Fruit fly (Drosophila melanogaster) ovary, adult (tissue): ENCODE data around the gene CG15534.

ENCODE experiments used
- CG17801 ChIP-seq: fragments of 200-800 bp; optimal IDR thresholded peaks from 2 replicates; lab custom pipeline; 2019; ENCODE audit warnings: missing biosample characterization, mild to moderate bottlenecking, missing genetic modification characterization, moderate library complexity; ENCODE audit not compliant: partially characterized antibody

The CG15534 gene

DNA sequence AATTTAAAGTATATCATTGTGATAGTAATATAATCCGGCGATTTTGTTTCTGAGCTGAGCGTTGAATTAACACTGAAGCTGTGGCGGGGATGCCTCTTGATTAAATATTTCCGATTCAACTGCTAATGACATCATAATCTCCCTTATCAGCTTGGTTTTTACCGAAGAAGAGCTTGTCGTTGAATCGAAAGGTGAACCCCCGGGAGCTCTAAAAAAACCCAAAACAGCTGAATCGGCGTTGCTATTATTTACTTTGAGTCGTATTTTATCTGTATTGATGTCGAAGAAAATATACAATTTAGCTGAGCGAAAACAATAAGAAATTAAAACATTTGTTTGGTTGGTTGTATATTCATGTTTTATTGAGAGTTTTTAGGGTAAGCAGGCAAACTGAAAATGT lies 12.6 kb upstream of the CG15534 start:
- TF ChIP-seq CG17801, result no peak

dm6 chr3R:30422871-30423270 lies 9.0 kb upstream of the CG15534 start, which contains the start of the genes CG2217 and CG42740:
Gene CG2217 (minus strand): TSS chr3R:30422971.
Gene CG42740 (minus strand): TSS chr3R:30422971.
- TF ChIP-seq CG17801, result no peak

DNA sequence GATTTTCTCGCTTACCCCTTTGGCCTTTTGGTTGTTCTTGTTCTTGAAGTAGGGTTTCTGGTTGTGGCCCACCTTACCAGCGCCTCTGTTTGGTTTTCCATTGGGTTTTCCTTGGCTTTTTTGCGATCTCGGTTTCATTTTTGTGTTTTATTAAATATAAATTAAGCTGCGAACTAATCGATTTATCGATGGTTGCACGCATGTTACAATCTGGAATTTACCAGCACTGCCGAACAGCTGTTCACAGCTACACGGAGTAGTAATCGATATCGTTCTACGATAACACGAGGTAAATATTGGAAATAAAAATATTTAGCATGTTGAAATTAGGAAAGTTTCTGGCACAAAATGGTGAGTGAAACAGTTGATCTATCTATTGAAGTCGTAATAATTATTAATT lies 8.2 kb upstream of the CG15534 start, which contains the start of the genes CG15535 and mRpS18C:
TSS of gene CG15535 (minus strand) at position 235 of the 400 bp plus-strand sequence.
TSS of gene mRpS18C (plus strand) at position 280 of the 400 bp plus-strand sequence.
- TF ChIP-seq CG17801, result peak; percentile 56

dm6 chr3R:30424993-30425392 lies 6.9 kb upstream of the CG15534 start, which contains the start of gene CG15536:
Gene CG15536 (minus strand): TSS chr3R:30425162.
- TF ChIP-seq CG17801, result no peak

DNA sequence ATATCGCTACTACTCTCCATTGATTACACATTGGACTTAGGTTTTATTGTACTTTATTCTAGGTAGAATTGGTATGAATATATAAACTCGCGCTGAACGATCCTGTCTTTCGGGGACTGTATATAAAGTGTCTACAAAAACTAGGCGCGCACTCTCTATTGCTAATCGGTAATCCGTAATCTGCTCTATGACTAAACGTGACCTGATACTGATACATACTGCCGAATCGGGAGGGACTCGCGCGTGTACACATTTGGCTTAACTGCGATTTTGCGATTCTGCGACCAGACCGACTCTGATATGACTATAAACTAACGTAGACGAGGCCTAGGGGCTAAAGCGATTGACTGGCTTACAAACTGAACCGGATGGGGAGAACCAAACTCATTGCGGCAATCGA lies 6.2 kb upstream of the CG15534 start:
- TF ChIP-seq CG17801, result no peak

DNA sequence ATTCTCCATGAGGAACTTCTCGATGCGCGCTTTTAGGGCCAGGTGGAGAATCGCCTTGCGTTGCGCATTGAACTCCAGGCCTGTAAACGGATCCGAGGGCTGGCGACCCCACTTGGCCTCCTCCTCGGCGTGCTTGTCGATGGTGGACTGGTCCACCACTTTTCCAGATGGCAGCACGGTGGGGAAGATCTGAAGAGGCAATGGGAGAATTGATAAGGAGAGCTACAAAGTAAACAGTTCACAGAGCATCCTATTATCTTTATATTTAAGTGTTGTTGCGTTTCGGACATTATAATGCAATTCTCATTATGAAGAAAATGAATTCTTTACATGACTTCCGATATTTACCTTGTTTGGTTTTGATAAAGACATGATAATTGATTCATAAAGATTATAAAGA lies 5.2 kb upstream of the CG15534 start:
- TF ChIP-seq CG17801, result no peak

dm6 chr3R:30427805-30428359 lies 4.0 kb upstream of the CG15534 start, which contains the start of gene CG2218:
Gene CG2218 (minus strand): TSS chr3R:30428276.
- peak; percentile 32 for TF ChIP-seq CG17801

DNA sequence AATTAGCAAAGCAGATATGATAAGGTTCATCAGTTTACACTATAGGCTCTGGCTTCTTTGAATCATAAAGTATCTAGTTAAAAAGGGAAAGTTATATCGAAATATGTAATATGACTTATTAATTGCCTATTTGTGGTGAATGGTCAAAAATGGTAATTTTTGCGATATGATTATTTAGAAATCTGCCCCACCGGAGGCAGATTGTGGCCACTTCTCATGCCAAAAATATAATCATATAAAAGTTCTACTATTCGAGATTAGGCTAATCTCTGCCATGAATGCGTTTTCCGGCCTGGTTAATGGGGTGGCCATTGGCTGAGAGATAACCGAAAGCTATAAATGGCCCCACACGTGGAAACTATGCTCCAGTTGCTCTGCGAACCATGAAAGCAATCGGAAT lies 3.4 kb upstream of the CG15534 start, which contains the start of gene CG15533:
TSS of gene CG15533 (plus strand) at position 362 of the 400 bp plus-strand sequence.
- no peak for TF ChIP-seq CG17801

dm6 chr3R:30443549-30444133 lies 11.8 kb downstream of the CG15534 start, which contains the start of gene CG15537:
Gene CG15537 (minus strand): TSS chr3R:30443599.
- no peak for TF ChIP-seq CG17801

DNA sequence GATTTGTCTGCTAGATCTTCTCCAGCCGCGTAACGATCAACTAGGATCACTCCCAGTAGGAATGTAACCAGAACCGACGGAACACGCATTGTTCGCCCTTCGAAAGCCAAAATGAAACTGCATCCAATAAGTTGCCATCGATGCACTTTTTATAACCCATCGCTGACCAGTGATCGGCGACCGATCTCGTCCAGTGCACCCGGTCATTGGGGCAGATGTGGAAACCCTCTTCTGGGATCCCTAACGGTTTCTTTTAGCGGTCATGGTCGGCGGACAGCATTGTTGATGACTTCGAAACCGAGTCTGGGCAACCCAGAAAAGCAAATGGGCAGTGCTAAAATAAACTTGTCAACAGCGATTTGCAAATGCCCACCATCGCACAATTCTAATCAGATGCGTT lies 13.1 kb downstream of the CG15534 start, which contains the start of gene Osi23:
TSS of gene Osi23 (minus strand) at position 101 of the 400 bp plus-strand sequence.
- no peak for TF ChIP-seq CG17801

- no peak for TF ChIP-seq CG17801
Measured at dm6 chr3R:30449446-30449845, 17.6 kb downstream of the CG15534 start.

dm6 chr3R:30450224-30450623 lies 18.4 kb downstream of the CG15534 start:
- peak; percentile 67 for TF ChIP-seq CG17801

DNA sequence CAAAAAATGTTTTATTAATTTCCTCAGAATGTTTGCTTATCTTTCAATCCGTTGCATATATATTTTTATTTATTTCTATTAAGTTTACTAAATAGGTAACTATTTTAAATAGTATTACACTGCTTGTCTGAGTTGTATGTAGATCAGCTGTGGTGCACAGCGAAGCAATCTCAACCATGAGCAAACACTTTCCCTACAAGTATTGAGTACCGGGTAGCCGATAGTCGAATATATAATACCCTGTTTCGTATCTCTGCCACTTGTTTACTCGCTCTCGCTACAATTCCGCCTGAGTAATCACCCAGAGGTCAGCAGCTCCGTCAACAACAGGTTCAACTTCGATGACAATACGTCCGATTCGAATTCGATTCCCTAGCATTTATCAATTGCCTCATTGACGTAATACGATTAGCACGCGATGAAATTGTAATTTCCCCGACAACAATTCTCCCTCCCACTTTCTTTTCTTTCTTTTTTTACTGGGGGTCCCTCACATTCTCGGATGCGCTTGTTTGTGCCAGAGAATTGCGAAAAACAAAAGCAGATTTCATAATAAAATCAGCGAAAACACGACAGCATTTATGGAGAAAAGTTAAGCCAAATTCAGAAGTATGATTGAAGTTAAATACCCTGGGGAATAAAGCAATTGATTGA lies 19.0 kb downstream of the CG15534 start:
- no peak for TF ChIP-seq CG17801

DNA sequence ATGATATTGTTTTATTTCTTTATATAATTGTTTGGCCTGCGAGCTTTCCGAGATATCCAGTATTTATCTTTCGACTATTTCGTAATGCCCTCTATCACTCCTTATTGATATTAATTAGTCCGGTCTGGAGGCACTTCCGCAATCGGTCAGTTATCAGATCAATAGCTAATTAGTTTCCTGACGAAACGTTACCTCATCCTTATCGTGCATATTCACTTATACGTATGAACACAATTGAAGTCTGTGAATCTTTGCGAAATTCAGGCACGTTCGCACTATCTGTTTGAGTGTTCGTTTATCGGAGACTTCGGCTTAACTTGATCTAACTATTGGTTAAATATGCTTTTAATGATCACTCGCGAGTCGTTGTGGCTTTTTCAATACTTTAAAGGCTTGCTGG lies 21.4 kb downstream of the CG15534 start:
- no peak for TF ChIP-seq CG17801

- no peak for TF ChIP-seq CG17801
Measured at dm6 chr3R:30454442-30454841, 22.6 kb downstream of the CG15534 start.

dm6 chr3R:30455817-30456544 lies 24.1 kb downstream of the CG15534 start, which contains the start of gene aralar1:
Gene aralar1 (minus strand): TSS chr3R:30455867.
- no peak for TF ChIP-seq CG17801
